Fruit fly (Drosophila melanogaster) whole organism, embryonic: ENCODE measurements around the gene CG14647.
A peak's percentile ranks its signal among the peaks of the same experiment; 100 is the strongest.

Source experiments
- Atf3 ChIP-seq: fragments of 200-800 bp; sonication (Bioruptor generic); optimal IDR thresholded peaks from 3 replicates; lab custom pipeline; 2016; ENCODE audit warnings: missing biosample characterization, missing genetic modification characterization
- CG10209 ChIP-seq: fragments of 200-800 bp; sonication (Bioruptor generic); optimal IDR thresholded peaks from 3 replicates; lab custom pipeline; 2017; ENCODE audit warnings: missing biosample characterization, mild to moderate bottlenecking, missing genetic modification characterization, missing genetic modification reagents
- CG12236 ChIP-seq: fragments of 200-800 bp; sonication (Bioruptor generic); optimal IDR thresholded peaks from 2 replicates; lab custom pipeline; 2016; ENCODE audit warnings: missing biosample characterization, missing genetic modification characterization
- CG1233 ChIP-seq: fragments of 200-800 bp; sonication (Bioruptor generic); optimal IDR thresholded peaks from 4 replicates; lab custom pipeline; 2018; ENCODE audit warnings: missing biosample characterization, mild to moderate bottlenecking, missing genetic modification characterization
- CG13123 ChIP-seq: fragments of 200-800 bp; sonication (Bioruptor generic); optimal IDR thresholded peaks from 2 replicates; lab custom pipeline; 2016; ENCODE audit warnings: missing biosample characterization, missing genetic modification characterization
- CG14860 ChIP-seq: fragments of 200-800 bp; sonication (Bioruptor generic); IDR thresholded peaks from 3 replicates; pipeline ENCODE4 v1.3.6; 2022; ENCODE audit warnings: missing biosample characterization, missing genetic modification characterization; ENCODE audit not compliant: partially characterized antibody
- CG32767 ChIP-seq: fragments of 200-800 bp; sonication (Bioruptor generic); IDR thresholded peaks from 2 replicates; pipeline ENCODE4 v1.3.6; 2022; ENCODE audit warnings: missing biosample characterization, missing genetic modification characterization
- CG4328 ChIP-seq: fragments of 200-800 bp; sonication (Bioruptor generic); optimal IDR thresholded peaks from 3 replicates; lab custom pipeline; 2017; ENCODE audit warnings: missing biosample characterization, missing genetic modification reagents, missing genetic modification characterization
- CG4360 ChIP-seq: fragments of 200-800 bp; sonication (Bioruptor generic); IDR thresholded peaks from 2 replicates; pipeline ENCODE4 v1.3.6; 2022; ENCODE audit warnings: missing biosample characterization, missing genetic modification characterization
- CG8290 ChIP-seq, 3 experiments: fragments of 200-800 bp; sonication (Bioruptor generic); optimal IDR thresholded peaks; 2 replicates each; lab custom pipeline; 2016 to 2019; ENCODE audit warnings: missing biosample characterization in 3 of 3, missing genetic modification characterization in 3 of 3, mild to moderate bottlenecking in 2 of 3, moderate library complexity in 1 of 3
- CG8388 ChIP-seq: fragments of 200-800 bp; sonication (Bioruptor generic); optimal IDR thresholded peaks from 2 replicates; lab custom pipeline; 2019; ENCODE audit warnings: missing biosample characterization, mild to moderate bottlenecking, missing genetic modification characterization, moderate library complexity
- CoRest ChIP-seq: fragments of 200-800 bp; sonication (Bioruptor generic); optimal IDR thresholded peaks from 3 replicates; lab custom pipeline; 2018; ENCODE audit warnings: missing biosample characterization, mild to moderate bottlenecking, missing genetic modification characterization, moderate library complexity
- D19A ChIP-seq: fragments of 200-800 bp; optimal IDR thresholded peaks from 3 replicates; lab custom pipeline; 2019; ENCODE audit warnings: missing biosample characterization, mild to moderate bottlenecking, missing genetic modification characterization, moderate library complexity
- Dek ChIP-seq: fragments of 200-800 bp; sonication (Bioruptor generic); optimal IDR thresholded peaks from 3 replicates; lab custom pipeline; 2019; ENCODE audit warnings: missing biosample characterization, mild to moderate bottlenecking, missing genetic modification characterization, moderate library complexity
- E2f2 ChIP-seq: fragments of 200-800 bp; sonication (Bioruptor generic); IDR thresholded peaks from 2 replicates; pipeline ENCODE4 v1.3.6; 2022; ENCODE audit warnings: missing biosample characterization, missing genetic modification characterization
- Fer2 ChIP-seq: fragments of 200-800 bp; sonication (Bioruptor generic); optimal IDR thresholded peaks from 2 replicates; lab custom pipeline; 2018; ENCODE audit warnings: missing biosample characterization, mild to moderate bottlenecking, missing genetic modification characterization, moderate library complexity
- GATAe ChIP-seq: fragments of 200-800 bp; sonication (Bioruptor generic); conservative IDR thresholded peaks from 2 replicates; pipeline ENCODE4 v1.3.6; 2022; ENCODE audit warnings: missing biosample characterization, missing genetic modification characterization
- Gug ChIP-seq: fragments of 200-800 bp; sonication (Bioruptor generic); IDR thresholded peaks from 4 replicates; pipeline ENCODE4 v1.3.6; 2022; ENCODE audit warnings: missing biosample characterization, missing genetic modification characterization
- Hr3 ChIP-seq: fragments of 200-800 bp; sonication (Bioruptor generic); optimal IDR thresholded peaks from 3 replicates; lab custom pipeline; 2016; ENCODE audit warnings: missing biosample characterization, missing genetic modification characterization
- Lhr ChIP-seq: fragments of 200-800 bp; sonication (Bioruptor generic); optimal IDR thresholded peaks from 3 replicates; lab custom pipeline; 2017; ENCODE audit warnings: mild to moderate bottlenecking, missing biosample characterization, missing genetic modification reagents, missing genetic modification characterization
- MESR4 ChIP-seq: fragments of 200-800 bp; sonication (Bioruptor generic); optimal IDR thresholded peaks from 2 replicates; lab custom pipeline; 2018; ENCODE audit warnings: missing biosample characterization, mild to moderate bottlenecking, missing genetic modification characterization, moderate library complexity
- Mes4 ChIP-seq: fragments of 200-800 bp; sonication (Bioruptor generic); optimal IDR thresholded peaks from 2 replicates; lab custom pipeline; 2016; ENCODE audit warnings: missing biosample characterization, missing genetic modification characterization
- Ssrp ChIP-seq: fragments of 200-800 bp; sonication (Bioruptor generic); optimal IDR thresholded peaks from 2 replicates; lab custom pipeline; 2018; ENCODE audit warnings: missing biosample characterization, mild to moderate bottlenecking, missing genetic modification characterization, moderate library complexity
- Stat92E ChIP-seq, 3 experiments: fragments of >200 bp in 2 of 3; fragments of 200-800 bp in 1 of 3; sonication (Bioruptor generic) in 1 of 3; optimal IDR thresholded peaks; 2 replicates each; lab custom pipeline; 2017 to 2019; ENCODE audit warnings: missing biosample characterization in 3 of 3, missing genetic modification characterization in 3 of 3, mild to moderate bottlenecking in 1 of 3, moderate library complexity in 1 of 3
- Taf1 ChIP-seq: fragments of 200-800 bp; sonication (Bioruptor generic); IDR thresholded peaks from 2 replicates; pipeline ENCODE4 v1.3.6; 2022; ENCODE audit warnings: missing biosample characterization, missing genetic modification characterization
- Vsx1 ChIP-seq: fragments of 200-800 bp; sonication (Bioruptor generic); optimal IDR thresholded peaks from 2 replicates; lab custom pipeline; 2017; ENCODE audit warnings: missing biosample characterization, mild to moderate bottlenecking, missing genetic modification characterization, missing genetic modification reagents
- cas ChIP-seq: fragments of 200-800 bp; sonication (Bioruptor generic); IDR thresholded peaks from 2 replicates; pipeline ENCODE4 v1.3.6; 2022; ENCODE audit warnings: missing biosample characterization, missing genetic modification characterization
- chm ChIP-seq: fragments of 200-800 bp; sonication (Bioruptor generic); IDR thresholded peaks from 2 replicates; pipeline ENCODE4 v1.3.6; 2022; ENCODE audit warnings: missing biosample characterization, missing genetic modification characterization
- dati ChIP-seq: fragments of 200-800 bp; sonication (Bioruptor generic); IDR thresholded peaks from 2 replicates; pipeline ENCODE4 v1.3.6; 2022; ENCODE audit warnings: missing biosample characterization, missing genetic modification characterization
- ewg ChIP-seq: fragments of 200-800 bp; sonication (Bioruptor generic); optimal IDR thresholded peaks from 3 replicates; lab custom pipeline; 2017; ENCODE audit warnings: mild to moderate bottlenecking, missing biosample characterization, missing genetic modification reagents, missing genetic modification characterization
- gcm2 ChIP-seq: fragments of 200-800 bp; sonication (Bioruptor generic); optimal IDR thresholded peaks from 2 replicates; lab custom pipeline; 2016; ENCODE audit warnings: missing biosample characterization, missing genetic modification characterization
- grn ChIP-seq: fragments of 200-800 bp; sonication (Bioruptor generic); optimal IDR thresholded peaks from 3 replicates; lab custom pipeline; 2017; ENCODE audit warnings: missing biosample characterization, missing genetic modification characterization
- hbn ChIP-seq: fragments of 200-800 bp; sonication (Bioruptor generic); IDR thresholded peaks from 2 replicates; pipeline ENCODE4 v1.3.6; 2022; ENCODE audit warnings: missing biosample characterization, missing genetic modification characterization; ENCODE audit not compliant: partially characterized antibody
- ind ChIP-seq: fragments of 200-800 bp; sonication (Bioruptor generic); optimal IDR thresholded peaks from 3 replicates; lab custom pipeline; 2016; ENCODE audit warnings: missing biosample characterization, missing genetic modification characterization
- jumu ChIP-seq: fragments of 200-800 bp; sonication (Bioruptor generic); optimal IDR thresholded peaks from 3 replicates; lab custom pipeline; 2016; ENCODE audit warnings: missing biosample characterization, missing genetic modification characterization
- knrl ChIP-seq: fragments of 200-800 bp; sonication (Bioruptor generic); IDR thresholded peaks from 3 replicates; pipeline ENCODE4 v1.3.6; 2022; ENCODE audit warnings: missing biosample characterization, missing genetic modification characterization; ENCODE audit not compliant: partially characterized antibody
- lab ChIP-seq: fragments of 200-800 bp; sonication (Bioruptor generic); optimal IDR thresholded peaks from 3 replicates; lab custom pipeline; 2017; ENCODE audit warnings: missing biosample characterization, missing genetic modification characterization, mild to moderate bottlenecking, moderate library complexity, missing genetic modification reagents
- lilli ChIP-seq: fragments of 200-800 bp; sonication (Bioruptor generic); optimal IDR thresholded peaks from 3 replicates; lab custom pipeline; 2016; ENCODE audit warnings: missing biosample characterization, missing genetic modification characterization
- mam ChIP-seq: fragments of 200-800 bp; sonication (Bioruptor generic); optimal IDR thresholded peaks from 3 replicates; lab custom pipeline; 2016; ENCODE audit warnings: missing biosample characterization, missing genetic modification characterization
- org-1 ChIP-seq: fragments of 200-800 bp; sonication (Bioruptor generic); optimal IDR thresholded peaks from 2 replicates; lab custom pipeline; 2017; ENCODE audit warnings: missing biosample characterization, missing genetic modification characterization
- p53 ChIP-seq: fragments of 200-800 bp; sonication (Bioruptor generic); optimal IDR thresholded peaks from 2 replicates; lab custom pipeline; 2016; ENCODE audit warnings: missing biosample characterization, missing genetic modification characterization
- ro ChIP-seq: fragments of 200-800 bp; sonication (Bioruptor generic); IDR thresholded peaks from 2 replicates; pipeline ENCODE4 v1.3.6; 2022; ENCODE audit warnings: missing biosample characterization, missing genetic modification characterization
- row ChIP-seq: fragments of 200-800 bp; sonication (Bioruptor generic); IDR thresholded peaks from 3 replicates; pipeline ENCODE4 v1.3.6; 2022; ENCODE audit warnings: missing biosample characterization, missing genetic modification characterization
- stwl ChIP-seq: fragments of 200-800 bp; sonication (Bioruptor generic); optimal IDR thresholded peaks from 3 replicates; lab custom pipeline; 2018; ENCODE audit warnings: missing biosample characterization, mild to moderate bottlenecking, missing genetic modification characterization, moderate library complexity
- tna ChIP-seq: fragments of 200-800 bp; sonication (Bioruptor generic); IDR thresholded peaks from 2 replicates; pipeline ENCODE4 v1.3.6; 2022; ENCODE audit warnings: missing biosample characterization, missing genetic modification characterization; ENCODE audit not compliant: partially characterized antibody
- vfl ChIP-seq: fragments of 200-800 bp; sonication (Bioruptor generic); optimal IDR thresholded peaks from 2 replicates; lab custom pipeline; 2016; ENCODE audit warnings: missing biosample characterization, missing genetic modification characterization
- z ChIP-seq: fragments of 200-800 bp; sonication (Bioruptor generic); IDR thresholded peaks from 3 replicates; pipeline ENCODE4 v1.3.6; 2022; ENCODE audit warnings: missing biosample characterization, missing genetic modification characterization

Gene CG14647

dm6 chr3R:4378363-4379354 lies 21.7 kb upstream of the CG14647 start, which contains the start of gene Sfxn1-3 (continued):
- TF ChIP-seq cas (GFP tag; lab: Robert Waterston, UW) (no peak), Dek (tag; lab: Kevin White, UChicago) (peak; percentile 5), ewg (GFP tag; lab: Kevin White, UChicago) (peak; percentile 91), D19A (peak; percentile 24), Hr3 (no peak), CG4360 (GFP tag; lab: Robert Waterston, UW) (no peak), stwl (tag; lab: Kevin White, UChicago) (no peak), Taf1 (no peak), lab (peak; percentile 88), grn (GFP tag; lab: Kevin White, UChicago) (peak; percentile 80), p53 (no peak), hbn (GFP tag; lab: Robert Waterston, UW) (peak; percentile 39; the same call in 1 of the 2 replicates), vfl (peak; percentile 43), Vsx1 (GFP tag; lab: Kevin White, UChicago) (peak; percentile 56), CG13123 (GFP tag; lab: Kevin White, UChicago) (no peak), chm (peak; percentile 68; the same call in 1 of the 2 replicates), lilli (GFP tag; lab: Kevin White, UChicago) (peak; percentile 43), CG8290 (GFP tag; optimal IDR thresholded peaks at IDR 0.05; lab: Kevin White, UChicago) (peak; percentile 36), CG8290 (tag; optimal IDR thresholded peaks at IDR 0.05; lab: Kevin White, UChicago) (peak in 1 of 2 experiments; percentile 80), jumu (GFP tag; lab: Kevin White, UChicago) (peak; percentile 33), row (GFP tag; lab: Robert Waterston, UW) (peak; percentile 95), dati (GFP tag; lab: Robert Waterston, UW) (no peak), z (0 out of 3 replicates have a peak, but pooled peaks have one; percentile 39), CG8388 (no peak), gcm2 (peak; percentile 42), Fer2 (no peak), MESR4 (GFP tag; lab: Kevin White, UChicago) (peak; percentile 63), Ssrp (tag; lab: Kevin White, UChicago) (peak; percentile 9), CoRest (tag; lab: Kevin White, UChicago) (peak; percentile 23), Atf3 (GFP tag; lab: Kevin White, UChicago) (peak; percentile 0), CG1233 (peak; percentile 23), E2f2 (GFP tag; lab: Robert Waterston, UW) (peak; percentile 25; the same call in 1 of the 2 replicates), Lhr (peak; percentile 29), knrl (peak; percentile 19; the same call in 1 of the 3 replicates), ro (GFP tag; lab: Robert Waterston, UW) (no peak), Mes4 (GFP tag; lab: Kevin White, UChicago) (peak; percentile 2), ind (GFP tag; lab: Kevin White, UChicago) (peak; percentile 18), Stat92E (GFP tag; optimal IDR thresholded peaks at IDR 0.05; lab: Kevin White, UChicago) (peak in 1 of 3 experiments; percentile 61), GATAe (GFP tag; lab: Robert Waterston, UW) (no peak), tna (peak; percentile 34; the same call in 1 of the 2 replicates), CG14860 (GFP tag; lab: Robert Waterston, UW) (no peak), CG4328 (GFP tag; lab: Kevin White, UChicago) (peak; percentile 67), CG10209 (peak; percentile 22), org-1 (GFP tag; lab: Kevin White, UChicago) (no peak), CG12236 (no peak), mam (peak; percentile 30), CG32767 (GFP tag; lab: Robert Waterston, UW) (peak; percentile 45; the same call in 1 of the 2 replicates), Gug (GFP tag; lab: Robert Waterston, UW) (0 out of 4 replicates have a peak, but pooled peaks have one; percentile 36)
